Fruit fly (Drosophila melanogaster): Measurements from ENCODE around the gene CG42337.

The CG42337 gene

DNA sequence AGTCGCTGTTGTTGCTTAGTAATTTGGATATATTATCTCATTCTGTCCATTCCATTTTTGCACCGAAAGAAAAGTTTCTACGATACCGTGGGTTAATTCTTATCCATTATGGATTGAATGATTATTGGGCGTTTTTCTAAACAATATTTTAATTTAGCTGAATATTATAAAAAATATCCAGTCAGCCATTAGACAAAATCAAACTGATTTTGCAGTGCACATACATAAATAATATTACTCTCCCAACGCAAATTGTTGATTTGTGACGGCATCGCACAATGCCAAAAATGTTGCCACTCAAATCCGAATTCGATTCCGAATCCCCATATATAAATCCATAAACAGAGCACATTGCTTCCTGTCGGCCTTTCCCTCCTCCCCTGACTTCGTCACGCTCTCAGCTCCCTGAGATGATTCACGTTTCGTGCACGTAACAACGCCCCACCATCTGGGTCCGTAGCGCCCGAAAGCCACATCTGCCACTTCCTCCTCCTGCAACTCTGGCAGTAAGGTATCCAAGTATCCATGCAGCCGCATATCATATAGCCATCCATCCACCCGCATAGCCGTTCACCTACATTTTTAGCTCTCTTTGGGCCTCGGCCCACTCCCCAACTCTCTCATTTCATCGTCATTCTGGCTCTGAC is 16.1 kb downstream of the CG42337 start (continued):
- TF ChIP-seq CG5953 (GFP tag; IDR thresholded peaks at IDR 0.05) (no peak), CG9215 (GFP tag; IDR thresholded peaks at IDR 0.05) (peak; percentile 72), dimm (GFP tag; IDR thresholded peaks at IDR 0.05) (no peak), NC2α (GFP tag; optimal IDR thresholded peaks at IDR 0.05) (no peak), amos (GFP tag; IDR thresholded peaks at IDR 0.05; ENCODE audit: partially characterized antibody) (no peak), B-H2 (GFP tag; optimal IDR thresholded peaks at IDR 0.05) (peak; percentile 5), CG13894 (tag; optimal IDR thresholded peaks at IDR 0.05) (peak; percentile 47), pita (GFP tag; optimal IDR thresholded peaks at IDR 0.05) (no peak), Hr51 (GFP tag; optimal IDR thresholded peaks at IDR 0.05) (peak in 1 of 2 experiments; percentile 73), fd3F (GFP tag; optimal IDR thresholded peaks at IDR 0.05) (peak; percentile 79), CG4854 (GFP tag; optimal IDR thresholded peaks at IDR 0.05) (peak; percentile 28), Rx (GFP tag; IDR thresholded peaks at IDR 0.05) (no peak), Spps (tag; optimal IDR thresholded peaks at IDR 0.05) (no peak), CG2712 (tag; optimal IDR thresholded peaks at IDR 0.05) (peak; percentile 31), aop (GFP tag; IDR thresholded peaks at IDR 0.05) (no peak), CG12942 (GFP tag; optimal IDR thresholded peaks at IDR 0.05) (peak; percentile 33), CG34376 (GFP tag; optimal IDR thresholded peaks at IDR 0.05) (no peak), tio (GFP tag; optimal IDR thresholded peaks at IDR 0.05) (peak; percentile 62), ssp (GFP tag; IDR thresholded peaks at IDR 0.05) (0 out of 2 replicates have a peak, but pooled peaks have one; percentile 17), CG12299 (tag; optimal IDR thresholded peaks at IDR 0.05) (peak; percentile 16), Atf6 (GFP tag; IDR thresholded peaks at IDR 0.05) (peak; percentile 86), schlank (tag; optimal IDR thresholded peaks at IDR 0.05) (peak; percentile 40), CG10654 (GFP tag; optimal IDR thresholded peaks at IDR 0.05) (peak; percentile 40), Dfd (GFP tag; optimal IDR thresholded peaks at IDR 0.05) (no peak), abd-A (tag; optimal IDR thresholded peaks at IDR 0.05) (peak; percentile 75), slou (GFP tag; optimal IDR thresholded peaks at IDR 0.05) (peak; percentile 45), prd (optimal IDR thresholded peaks at IDR 0.05) (no peak), prd (GFP tag; IDR thresholded peaks at IDR 0.05) (peak; percentile 81), en (GFP tag; optimal IDR thresholded peaks at IDR 0.05) (no peak), nom (GFP tag; optimal IDR thresholded peaks at IDR 0.05) (no peak), Antp (GFP tag; optimal IDR thresholded peaks at IDR 0.05) (peak; percentile 31), shn (GFP tag; optimal IDR thresholded peaks at IDR 0.05) (peak; percentile 30), CG6765 (GFP tag; optimal IDR thresholded peaks at IDR 0.05) (peak; percentile 59), CG3726 (GFP tag; IDR thresholded peaks at IDR 0.05) (0 out of 3 replicates have a peak, but pooled peaks have one; percentile 18), Poxn (GFP tag; IDR thresholded peaks at IDR 0.05) (0 out of 2 replicates have a peak, but pooled peaks have one; percentile 45), hbn (GFP tag; IDR thresholded peaks at IDR 0.05; ENCODE audit: partially characterized antibody) (no peak), CG17912 (GFP tag; optimal IDR thresholded peaks at IDR 0.05) (no peak), chn (GFP tag; optimal IDR thresholded peaks at IDR 0.05) (no peak), CG6689 (GFP tag; IDR thresholded peaks at IDR 0.05) (peak; percentile 67), MBD-R2 (GFP tag; IDR thresholded peaks at IDR 0.05) (peak; percentile 35; the same call in 1 of the 2 replicates), CG15696 (tag; optimal IDR thresholded peaks at IDR 0.05) (peak; percentile 11), HHEX (GFP tag; optimal IDR thresholded peaks at IDR 0.05) (peak; percentile 66), ERR (GFP tag; optimal IDR thresholded peaks at IDR 0.05) (no peak), CG17328 (GFP tag; IDR thresholded peaks at IDR 0.05) (0 out of 2 replicates have a peak, but pooled peaks have one; percentile 25), zf30C (GFP tag; optimal IDR thresholded peaks at IDR 0.05) (peak; percentile 9), CG11723 (GFP tag; optimal IDR thresholded peaks at IDR 0.05) (no peak), CoRest (tag; optimal IDR thresholded peaks at IDR 0.05) (no peak), CG7786 (GFP tag; optimal IDR thresholded peaks at IDR 0.05) (peak; percentile 55), Med (GFP tag) (peak; percentile 90), slp2 (GFP tag; optimal IDR thresholded peaks at IDR 0.05) (no peak)

All from whole organism, embryonic.